Worm (Caenorhabditis elegans): ENCODE measurements around the gene flp-6.

Gene flp-6

ce11 chrV:9513590-9513989 lies 41.8 kb downstream of the flp-6 start, which contains the start of gene eif-2Bdelta (continued):
- TF ChIP-seq eor-1 (tag; optimal IDR thresholded peaks at IDR 0.05) (no peak), ztf-11 (tag; optimal IDR thresholded peaks at IDR 0.05) (no peak), skn-1 (tag; optimal IDR thresholded peaks at IDR 0.05) (no peak), R02D3.7 (tag; optimal IDR thresholded peaks at IDR 0.05) (no peak), nfya-1 (tag; optimal IDR thresholded peaks at IDR 0.05; ENCODE audit: insufficient read depth) (peak; percentile 45), nhr-23 (tag; optimal IDR thresholded peaks at IDR 0.05) (peak; percentile 20)

DNA sequence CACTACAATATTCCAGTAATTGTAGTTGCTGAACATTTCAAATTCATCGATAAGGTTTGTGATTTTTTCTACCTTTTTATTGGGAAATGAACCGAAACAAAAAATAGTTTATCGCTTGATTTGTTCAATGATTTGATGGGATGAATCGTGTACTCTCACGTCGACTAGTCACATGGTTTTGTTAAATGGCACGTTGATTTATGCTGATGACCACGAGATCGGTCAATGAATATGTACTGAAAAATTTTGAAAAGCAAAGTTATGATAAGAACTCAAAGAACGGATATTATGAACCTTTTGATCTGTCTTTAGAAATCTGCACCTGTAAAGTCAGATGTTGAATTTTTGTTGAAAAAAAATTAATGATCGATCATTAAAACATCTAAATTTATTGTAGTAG lies 44.5 kb downstream of the flp-6 start:
- TF ChIP-seq nfya-1 (tag; optimal IDR thresholded peaks at IDR 0.05; ENCODE audit: insufficient read depth) = no peak
- peak; percentile 88 for TF ChIP-seq pqm-1 (tag; optimal IDR thresholded peaks at IDR 0.05)
- peak; percentile 69 for TF ChIP-seq jun-1 (tag; optimal IDR thresholded peaks at IDR 0.05)
- TF ChIP-seq nhr-23 (tag; optimal IDR thresholded peaks at IDR 0.05) = peak; percentile 86
- no peak for TF ChIP-seq egl-5 (tag; optimal IDR thresholded peaks at IDR 0.05)
- TF ChIP-seq elt-2 (tag; optimal IDR thresholded peaks at IDR 0.05) = peak; percentile 51
- TF ChIP-seq nhr-43 (tag; optimal IDR thresholded peaks at IDR 0.05; ENCODE audit: poor library complexity, severe bottlenecking) = peak; percentile 68
- TF ChIP-seq nhr-25 (tag; optimal IDR thresholded peaks at IDR 0.05) = peak; percentile 26
- peak; percentile 20 for TF ChIP-seq lsy-12 (tag; optimal IDR thresholded peaks at IDR 0.05)
- no peak for TF ChIP-seq nhr-76 (tag; optimal IDR thresholded peaks at IDR 0.05)
- peak in 2 of 3 experiments; percentile 41 to 56 for TF ChIP-seq elt-3 (tag; optimal IDR thresholded peaks at IDR 0.05)

- no peak for TF ChIP-seq nhr-11 (tag; optimal IDR thresholded peaks at IDR 0.05)
- peak; percentile 37 for TF ChIP-seq ama-1 (optimal IDR thresholded peaks at IDR 0.05)
- TF ChIP-seq ceh-16 (tag; optimal IDR thresholded peaks at IDR 0.05) = no peak
- no peak for TF ChIP-seq pha-4 (tag; optimal IDR thresholded peaks at IDR 0.05)
- TF ChIP-seq nfya-1 (tag; optimal IDR thresholded peaks at IDR 0.05; ENCODE audit: insufficient read depth) = no peak
- no peak for TF ChIP-seq mdl-1 (tag; optimal IDR thresholded peaks at IDR 0.05)
- TF ChIP-seq snpc-4 (tag; optimal IDR thresholded peaks at IDR 0.05) = no peak
- TF ChIP-seq lsy-12 (tag; optimal IDR thresholded peaks at IDR 0.05) = no peak
- no peak for TF ChIP-seq lin-15B (tag; optimal IDR thresholded peaks at IDR 0.05)
- TF ChIP-seq nhr-23 (tag; optimal IDR thresholded peaks at IDR 0.05) = peak; percentile 55
- no peak for TF ChIP-seq egl-5 (tag; optimal IDR thresholded peaks at IDR 0.05)
- no peak for TF ChIP-seq mml-1 (tag; optimal IDR thresholded peaks at IDR 0.05)
- no peak for TF ChIP-seq elt-3 (tag; optimal IDR thresholded peaks at IDR 0.05)
- no peak for TF ChIP-seq ceh-28 (tag; optimal IDR thresholded peaks at IDR 0.05)
Measured at ce11 chrV:9518832-9519231, 47.1 kb downstream of the flp-6 start, which contains the start of gene C50F4.8. C50F4.8 (minus strand) TSS chrV:9518859.

DNA sequence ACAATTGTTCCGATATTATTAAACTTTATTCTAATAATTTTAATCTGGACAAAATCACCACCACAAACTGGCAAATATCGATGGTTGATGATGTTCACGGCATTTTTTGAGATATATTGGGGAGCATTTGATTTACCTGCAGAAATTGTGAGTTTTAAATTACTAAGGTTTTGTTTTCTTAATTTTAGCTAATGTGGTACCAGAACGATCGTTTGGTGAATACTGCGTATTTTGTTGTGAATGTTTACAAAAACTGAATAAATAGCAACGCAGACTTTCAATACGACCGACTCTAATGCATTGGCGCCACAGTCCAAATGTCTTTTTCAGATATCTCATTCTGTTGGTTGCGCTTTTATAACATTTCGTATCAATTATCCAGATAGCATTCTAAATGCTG lies 49.9 kb downstream of the flp-6 start:
- TF ChIP-seq elt-2 (tag; optimal IDR thresholded peaks at IDR 0.05) (no peak), egl-5 (tag; optimal IDR thresholded peaks at IDR 0.05) (no peak), skn-1 (tag; optimal IDR thresholded peaks at IDR 0.05) (no peak), elt-1 (tag; optimal IDR thresholded peaks at IDR 0.05) (no peak), mdl-1 (tag; optimal IDR thresholded peaks at IDR 0.05) (no peak), R02D3.7 (tag; optimal IDR thresholded peaks at IDR 0.05) (no peak), nhr-23 (tag; optimal IDR thresholded peaks at IDR 0.05) (no peak), unc-62 (GFP tag; optimal IDR thresholded peaks at IDR 0.05) (no peak), aly-2 (tag; optimal IDR thresholded peaks at IDR 0.05) (no peak), ceh-28 (tag; optimal IDR thresholded peaks at IDR 0.05) (no peak), ZK546.5 (tag; optimal IDR thresholded peaks at IDR 0.05) (no peak), sea-2 (GFP tag; optimal IDR thresholded peaks at IDR 0.05) (no peak), fos-1 (tag; optimal IDR thresholded peaks at IDR 0.05) (no peak), nhr-11 (tag; optimal IDR thresholded peaks at IDR 0.05) (no peak), nhr-67 (tag; optimal IDR thresholded peaks at IDR 0.05) (no peak), nhr-25 (tag; optimal IDR thresholded peaks at IDR 0.05) (no peak)
